Fruit fly (Drosophila melanogaster): ENCODE data around the gene CG6865.
A peak's percentile ranks its signal among the peaks of the same experiment; 100 is the strongest.

CG6865 gene

DNA sequence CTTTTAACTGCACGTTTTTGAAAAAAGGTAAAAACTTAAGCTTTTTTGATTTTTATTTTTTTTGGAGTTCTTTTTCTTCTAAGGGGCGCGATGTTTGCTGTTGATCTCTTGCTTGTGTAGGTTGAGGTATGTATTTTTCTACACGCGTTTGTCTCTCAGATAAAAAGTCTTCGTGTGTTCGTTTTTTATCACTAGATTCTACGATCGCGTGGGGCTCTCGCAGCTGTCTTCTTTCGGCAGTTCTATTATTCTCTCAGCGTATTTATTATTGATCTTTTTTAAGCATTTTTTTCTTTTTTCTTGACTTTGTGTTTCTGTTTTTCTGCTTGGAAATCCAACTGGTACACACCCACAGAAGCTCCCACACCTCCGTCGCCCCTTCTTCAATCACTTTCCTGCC, 31.6 kb downstream of the CG6865 start:
- TF ChIP-seq lab (GFP tag; optimal IDR thresholded peaks at IDR 0.05) = peak; percentile 55
- no peak for TF ChIP-seq CG31441 (GFP tag; IDR thresholded peaks at IDR 0.05)
- TF ChIP-seq CG13296 (GFP tag; optimal IDR thresholded peaks at IDR 0.05) = peak; percentile 47
- peak; percentile 15 for TF ChIP-seq Fer1 (GFP tag; optimal IDR thresholded peaks at IDR 0.05)
- TF ChIP-seq sr (GFP tag; IDR thresholded peaks at IDR 0.05) = 0 out of 3 replicates have a peak, but pooled peaks have one; percentile 37
- TF ChIP-seq CTCF (GFP tag; optimal IDR thresholded peaks at IDR 0.05) = peak; percentile 2
- no peak for TF ChIP-seq CG17612 (GFP tag; IDR thresholded peaks at IDR 0.05)
- peak; percentile 31 for TF ChIP-seq BtbVII (GFP tag; optimal IDR thresholded peaks at IDR 0.05)
- TF ChIP-seq Bdp1 (GFP tag; optimal IDR thresholded peaks at IDR 0.05) = no peak
- no peak for TF ChIP-seq dati (GFP tag; IDR thresholded peaks at IDR 0.05)
- TF ChIP-seq CG10654 (GFP tag; optimal IDR thresholded peaks at IDR 0.05) = no peak
- TF ChIP-seq Trl (optimal IDR thresholded peaks at IDR 0.05) = peak in 1 of 2 experiments; percentile 41
- no peak for TF ChIP-seq Trl (GFP tag; optimal IDR thresholded peaks at IDR 0.05)
- TF ChIP-seq Myb (GFP tag; optimal IDR thresholded peaks at IDR 0.05) = no peak
- TF ChIP-seq CG15269 (tag; optimal IDR thresholded peaks at IDR 0.05) = peak; percentile 5
- peak; percentile 31 for TF ChIP-seq CG17359 (tag; optimal IDR thresholded peaks at IDR 0.05)
- TF ChIP-seq HmgZ (tag; optimal IDR thresholded peaks at IDR 0.05) = peak; percentile 26
- peak; percentile 84 for TF ChIP-seq CG13894 (tag; optimal IDR thresholded peaks at IDR 0.05)
- TF ChIP-seq PHDP (tag; optimal IDR thresholded peaks at IDR 0.05) = peak; percentile 1
- TF ChIP-seq so (GFP tag; IDR thresholded peaks at IDR 0.05) = 0 out of 3 replicates have a peak, but pooled peaks have one; percentile 22
- peak; percentile 72 for TF ChIP-seq sd (tag; optimal IDR thresholded peaks at IDR 0.05)
- TF ChIP-seq CG3281 (GFP tag; optimal IDR thresholded peaks at IDR 0.05) = no peak
- TF ChIP-seq sqz (GFP tag; optimal IDR thresholded peaks at IDR 0.05) = peak; percentile 61
- peak; percentile 22 for TF ChIP-seq CG12769 (tag; optimal IDR thresholded peaks at IDR 0.05)
- no peak for TF ChIP-seq CG6854 (GFP tag; optimal IDR thresholded peaks at IDR 0.05)
- TF ChIP-seq Atf6 (GFP tag; IDR thresholded peaks at IDR 0.05) = no peak
- TF ChIP-seq mirr (GFP tag; optimal IDR thresholded peaks at IDR 0.05) = peak; percentile 57
- peak; percentile 14 for TF ChIP-seq caup (GFP tag; optimal IDR thresholded peaks at IDR 0.05; ENCODE audit: severe bottlenecking)
- TF ChIP-seq B-H2 (GFP tag; optimal IDR thresholded peaks at IDR 0.05) = peak; percentile 60
- peak; percentile 52 for TF ChIP-seq sens (GFP tag)
- no peak for TF ChIP-seq Sry-δ (GFP tag; optimal IDR thresholded peaks at IDR 0.05)
- TF ChIP-seq CoRest (tag; optimal IDR thresholded peaks at IDR 0.05) = no peak
- TF ChIP-seq B-H1 (GFP tag; IDR thresholded peaks at IDR 0.05) = no peak
- peak; percentile 71 for TF ChIP-seq CG34376 (GFP tag; optimal IDR thresholded peaks at IDR 0.05)
- peak; percentile 48 for TF ChIP-seq cg (GFP tag; optimal IDR thresholded peaks at IDR 0.05)
- peak; percentile 45; the same call in 1 of the 3 replicates for TF ChIP-seq CG2199 (GFP tag; IDR thresholded peaks at IDR 0.05)
- TF ChIP-seq abd-A (tag; optimal IDR thresholded peaks at IDR 0.05) = peak; percentile 40
- TF ChIP-seq CG6654 (GFP tag; optimal IDR thresholded peaks at IDR 0.05) = no peak
- no peak for TF ChIP-seq sc (optimal IDR thresholded peaks at IDR 0.05)
- no peak for TF ChIP-seq sc (GFP tag; optimal IDR thresholded peaks at IDR 0.05)
- TF ChIP-seq CG10543 (GFP tag; optimal IDR thresholded peaks at IDR 0.05) = peak; percentile 21
- TF ChIP-seq nau (GFP tag; optimal IDR thresholded peaks at IDR 0.05) = peak; percentile 35
- peak; percentile 70; the same call in 1 of the 4 replicates for TF ChIP-seq chinmo (GFP tag; IDR thresholded peaks at IDR 0.05; ENCODE audit: partially characterized antibody)
- no peak for TF ChIP-seq az2 (GFP tag; optimal IDR thresholded peaks at IDR 0.05)
- TF ChIP-seq Med (GFP tag) = peak; percentile 29
- TF ChIP-seq Nf-YC (tag; optimal IDR thresholded peaks at IDR 0.05) = peak; percentile 12
- peak; percentile 70 for TF ChIP-seq cwo (GFP tag; optimal IDR thresholded peaks at IDR 0.05)
- peak; percentile 6 for TF ChIP-seq exex (tag; optimal IDR thresholded peaks at IDR 0.05)
- peak; percentile 9 for TF ChIP-seq CG2678 (tag; optimal IDR thresholded peaks at IDR 0.05)
- TF ChIP-seq Deaf1 (tag; optimal IDR thresholded peaks at IDR 0.05) = peak; percentile 88
- TF ChIP-seq Ptx1 (GFP tag; IDR thresholded peaks at IDR 0.05) = no peak
